Fruit fly (Drosophila melanogaster) whole organism, embryonic: Measurements from ENCODE around the gene alpha4GT2.

Experiments used
- CG11093 ChIP-seq: fragments of 200-800 bp; sonication (Bioruptor generic); IDR thresholded peaks from 3 replicates; pipeline ENCODE4 v1.3.6; 2022; ENCODE audit warnings: missing biosample characterization, missing genetic modification characterization
- CG11398 ChIP-seq: fragments of 200-800 bp; sonication (Bioruptor generic); optimal IDR thresholded peaks from 2 replicates; lab custom pipeline; 2016; ENCODE audit warnings: missing biosample characterization, missing genetic modification characterization
- CG11560 ChIP-seq: fragments of 200-800 bp; sonication (Bioruptor generic); IDR thresholded peaks from 3 replicates; pipeline ENCODE4 v1.3.6; 2022; ENCODE audit warnings: missing biosample characterization, missing genetic modification characterization
- CG1602 ChIP-seq: fragments of 200-800 bp; sonication (Bioruptor generic); optimal IDR thresholded peaks from 3 replicates; lab custom pipeline; 2016; ENCODE audit warnings: missing biosample characterization, missing genetic modification characterization
- CG17612 ChIP-seq: fragments of 200-800 bp; sonication (Bioruptor generic); IDR thresholded peaks from 2 replicates; pipeline ENCODE4 v1.3.6; 2022; ENCODE audit warnings: missing biosample characterization, missing genetic modification characterization
- CG2202 ChIP-seq: fragments of 200-800 bp; sonication (Bioruptor generic); optimal IDR thresholded peaks from 2 replicates; lab custom pipeline; 2018; ENCODE audit warnings: missing biosample characterization, mild to moderate bottlenecking, missing genetic modification characterization
- CG3407 ChIP-seq: fragments of 200-800 bp; sonication (Bioruptor generic); optimal IDR thresholded peaks from 2 replicates; lab custom pipeline; 2018; ENCODE audit warnings: missing biosample characterization, mild to moderate bottlenecking, missing genetic modification characterization
- CG34422 ChIP-seq: fragments of 200-800 bp; sonication (Bioruptor generic); IDR thresholded peaks from 3 replicates; pipeline ENCODE4 v1.3.6; 2022; ENCODE audit warnings: missing biosample characterization, missing genetic modification characterization
- CG7357 ChIP-seq: fragments of 200-800 bp; sonication (Bioruptor generic); IDR thresholded peaks from 3 replicates; pipeline ENCODE4 v1.3.6; 2022; ENCODE audit warnings: missing biosample characterization, missing genetic modification characterization
- CG7372 ChIP-seq: fragments of 200-800 bp; sonication (Bioruptor generic); IDR thresholded peaks from 2 replicates; pipeline ENCODE4 v1.3.6; 2022; ENCODE audit warnings: missing biosample characterization, missing genetic modification characterization
- CG9797 ChIP-seq: fragments of 200-800 bp; sonication (Bioruptor generic); optimal IDR thresholded peaks from 3 replicates; lab custom pipeline; 2018; ENCODE audit warnings: missing biosample characterization, mild to moderate bottlenecking, missing genetic modification characterization
- CTCF ChIP-seq: fragments of 200-800 bp; sonication (Bioruptor generic); optimal IDR thresholded peaks from 2 replicates; lab custom pipeline; 2017; ENCODE audit warnings: missing biosample characterization, mild to moderate bottlenecking, missing genetic modification characterization, moderate library complexity
- Dip3 ChIP-seq: fragments of 200-800 bp; sonication (Bioruptor generic); optimal IDR thresholded peaks from 3 replicates; lab custom pipeline; 2016; ENCODE audit warnings: missing biosample characterization, missing genetic modification characterization
- Dp ChIP-seq: fragments of 200-800 bp; sonication (Bioruptor generic); optimal IDR thresholded peaks from 2 replicates; lab custom pipeline; 2018; ENCODE audit warnings: missing biosample characterization, mild to moderate bottlenecking, missing genetic modification characterization, moderate library complexity
- HLH3B ChIP-seq: fragments of 200-800 bp; sonication (Bioruptor generic); IDR thresholded peaks from 2 replicates; pipeline ENCODE4 v1.3.6; 2022; ENCODE audit warnings: missing biosample characterization, missing genetic modification characterization
- HLH54F ChIP-seq: fragments of 200-800 bp; sonication (Bioruptor generic); optimal IDR thresholded peaks from 3 replicates; lab custom pipeline; 2016; ENCODE audit warnings: missing biosample characterization, missing genetic modification characterization
- Hr3 ChIP-seq: fragments of 200-800 bp; sonication (Bioruptor generic); optimal IDR thresholded peaks from 3 replicates; lab custom pipeline; 2016; ENCODE audit warnings: missing biosample characterization, missing genetic modification characterization
- Kr ChIP-seq: fragments of 200-800 bp; sonication (Bioruptor generic); optimal IDR thresholded peaks from 2 replicates; lab custom pipeline; 2017; ENCODE audit warnings: missing biosample characterization, mild to moderate bottlenecking, missing genetic modification characterization
- Meics ChIP-seq: fragments of 200-800 bp; sonication (Bioruptor generic); optimal IDR thresholded peaks from 2 replicates; lab custom pipeline; 2017; ENCODE audit warnings: missing biosample characterization, mild to moderate bottlenecking, missing genetic modification characterization
- PHDP ChIP-seq: fragments of 200-800 bp; sonication (Bioruptor generic); optimal IDR thresholded peaks from 3 replicates; lab custom pipeline; 2018; ENCODE audit warnings: missing biosample characterization, mild to moderate bottlenecking, missing genetic modification characterization, moderate library complexity
- Rx ChIP-seq: fragments of 200-800 bp; sonication (Bioruptor generic); IDR thresholded peaks from 2 replicates; pipeline ENCODE4 v1.3.6; 2022; ENCODE audit warnings: missing biosample characterization, missing genetic modification characterization
- Trl ChIP-seq, 3 experiments: fragments of >200 bp in 2 of 3; fragments of 200-800 bp in 1 of 3; sonication (Bioruptor generic) in 1 of 3; optimal IDR thresholded peaks; 2 replicates in 1 of 3; 3 replicates in 2 of 3; lab custom pipeline; 2016 to 2017; ENCODE audit warnings: missing biosample characterization in 1 of 3, missing genetic modification characterization in 1 of 3
- Vsx1 ChIP-seq: fragments of 200-800 bp; sonication (Bioruptor generic); optimal IDR thresholded peaks from 2 replicates; lab custom pipeline; 2017; ENCODE audit warnings: missing biosample characterization, mild to moderate bottlenecking, missing genetic modification characterization, missing genetic modification reagents
- ato ChIP-seq: fragments of 200-800 bp; sonication (Bioruptor generic); IDR thresholded peaks from 2 replicates; pipeline ENCODE4 v1.3.6; 2022; ENCODE audit warnings: missing biosample characterization, missing genetic modification characterization; ENCODE audit not compliant: partially characterized antibody
- bbx ChIP-seq: fragments of 200-800 bp; sonication (Bioruptor generic); IDR thresholded peaks from 2 replicates; pipeline ENCODE4 v1.3.6; 2022; ENCODE audit warnings: missing biosample characterization, missing genetic modification characterization; ENCODE audit not compliant: partially characterized antibody
- bsh ChIP-seq, 2 experiments: fragments of 200-800 bp; sonication (Bioruptor generic); optimal IDR thresholded peaks; 2 replicates each; lab custom pipeline; 2017 to 2018; ENCODE audit warnings: mild to moderate bottlenecking in 2 of 2, missing biosample characterization in 2 of 2, missing genetic modification characterization in 2 of 2, moderate library complexity in 1 of 2
- chn ChIP-seq: fragments of 200-800 bp; sonication (Bioruptor generic); optimal IDR thresholded peaks from 2 replicates; lab custom pipeline; 2016; ENCODE audit warnings: missing biosample characterization, missing genetic modification characterization
- crp ChIP-seq, 2 experiments: fragments of 200-800 bp; sonication (Bioruptor generic); optimal IDR thresholded peaks; 2 replicates in 1 of 2; 3 replicates in 1 of 2; lab custom pipeline; 2017; ENCODE audit warnings: missing biosample characterization in 2 of 2, missing genetic modification characterization in 2 of 2, mild to moderate bottlenecking in 1 of 2, moderate library complexity in 1 of 2
- dm ChIP-seq: fragments of 200-800 bp; sonication (Bioruptor generic); optimal IDR thresholded peaks from 3 replicates; lab custom pipeline; 2016; ENCODE audit warnings: missing biosample characterization, missing genetic modification characterization
- dpn ChIP-seq, 2 experiments: fragments of 200-800 bp; sonication (Bioruptor generic); optimal IDR thresholded peaks; 3 replicates each; lab custom pipeline; 2016; ENCODE audit warnings: missing biosample characterization in 2 of 2, missing genetic modification characterization in 2 of 2
- eyg ChIP-seq: fragments of 200-800 bp; sonication (Bioruptor generic); optimal IDR thresholded peaks from 3 replicates; lab custom pipeline; 2016; ENCODE audit warnings: missing biosample characterization, missing genetic modification characterization
- gem ChIP-seq: fragments of 200-800 bp; sonication (Bioruptor generic); optimal IDR thresholded peaks from 2 replicates; lab custom pipeline; 2019; ENCODE audit warnings: missing biosample characterization, mild to moderate bottlenecking, missing genetic modification characterization, moderate library complexity
- insv ChIP-seq, 2 experiments: fragments of 200-800 bp; sonication (Bioruptor generic); optimal IDR thresholded peaks; 3 replicates each; lab custom pipeline; 2016 to 2018; ENCODE audit warnings: missing biosample characterization in 2 of 2, missing genetic modification characterization in 2 of 2
- jigr1 ChIP-seq: fragments of 200-800 bp; sonication (Bioruptor generic); IDR thresholded peaks from 3 replicates; pipeline ENCODE4 v1.3.6; 2022; ENCODE audit warnings: missing biosample characterization, missing genetic modification characterization
- kay ChIP-seq: fragments of 200-800 bp; sonication (Bioruptor generic); optimal IDR thresholded peaks from 2 replicates; lab custom pipeline; 2016; ENCODE audit warnings: missing biosample characterization, missing genetic modification characterization
- nau ChIP-seq: fragments of 200-800 bp; sonication (Bioruptor generic); optimal IDR thresholded peaks from 3 replicates; lab custom pipeline; 2017; ENCODE audit warnings: missing biosample characterization, mild to moderate bottlenecking, missing genetic modification characterization, missing genetic modification reagents
- nom ChIP-seq: fragments of 200-800 bp; sonication (Bioruptor generic); optimal IDR thresholded peaks from 2 replicates; lab custom pipeline; 2017; ENCODE audit warnings: missing biosample characterization, missing genetic modification characterization, mild to moderate bottlenecking, moderate library complexity, missing genetic modification reagents
- peb ChIP-seq: fragments of 200-800 bp; sonication (Bioruptor generic); IDR thresholded peaks from 2 replicates; pipeline ENCODE4 v1.3.6; 2022; ENCODE audit warnings: missing biosample characterization, missing genetic modification characterization
- pfk ChIP-seq: fragments of 200-800 bp; sonication (Bioruptor generic); optimal IDR thresholded peaks from 2 replicates; lab custom pipeline; 2018; ENCODE audit warnings: missing biosample characterization, mild to moderate bottlenecking, missing genetic modification characterization, moderate library complexity
- pum ChIP-seq: fragments of 200-800 bp; sonication (Bioruptor generic); optimal IDR thresholded peaks from 2 replicates; lab custom pipeline; 2016; ENCODE audit warnings: missing biosample characterization, missing genetic modification characterization
- salm ChIP-seq: fragments of 200-800 bp; sonication (Bioruptor generic); optimal IDR thresholded peaks from 2 replicates; lab custom pipeline; 2018; ENCODE audit warnings: missing biosample characterization, mild to moderate bottlenecking, missing genetic modification characterization
- schlank ChIP-seq: fragments of 200-800 bp; sonication (Bioruptor generic); optimal IDR thresholded peaks from 2 replicates; lab custom pipeline; 2018; ENCODE audit warnings: missing biosample characterization, mild to moderate bottlenecking, missing genetic modification characterization
- sima ChIP-seq: fragments of 200-800 bp; sonication (Bioruptor generic); optimal IDR thresholded peaks from 2 replicates; lab custom pipeline; 2016; ENCODE audit warnings: missing biosample characterization, missing genetic modification characterization
- slou ChIP-seq: fragments of 200-800 bp; sonication (Bioruptor generic); optimal IDR thresholded peaks from 3 replicates; lab custom pipeline; 2016; ENCODE audit warnings: missing biosample characterization, missing genetic modification characterization
- trh ChIP-seq: fragments of 200-800 bp; sonication (Bioruptor generic); optimal IDR thresholded peaks from 2 replicates; lab custom pipeline; 2016; ENCODE audit warnings: missing biosample characterization, missing genetic modification characterization
- tx ChIP-seq: fragments of 200-800 bp; sonication (Bioruptor generic); optimal IDR thresholded peaks from 2 replicates; lab custom pipeline; 2016; ENCODE audit warnings: missing biosample characterization, missing genetic modification characterization
- unc-4 ChIP-seq: fragments of 200-800 bp; sonication (Bioruptor generic); IDR thresholded peaks from 2 replicates; pipeline ENCODE4 v1.3.6; 2022; ENCODE audit warnings: missing biosample characterization, missing genetic modification characterization; ENCODE audit not compliant: partially characterized antibody
- vvl ChIP-seq: fragments of 200-800 bp; sonication (Bioruptor generic); IDR thresholded peaks from 2 replicates; pipeline ENCODE4 v1.3.6; 2022; ENCODE audit warnings: missing biosample characterization, missing genetic modification characterization
- zen2 ChIP-seq: fragments of 200-800 bp; sonication (Bioruptor generic); IDR thresholded peaks from 3 replicates; pipeline ENCODE4 v1.3.6; 2022; ENCODE audit warnings: missing biosample characterization, missing genetic modification characterization; ENCODE audit not compliant: partially characterized antibody

The alpha4GT2 gene

DNA sequence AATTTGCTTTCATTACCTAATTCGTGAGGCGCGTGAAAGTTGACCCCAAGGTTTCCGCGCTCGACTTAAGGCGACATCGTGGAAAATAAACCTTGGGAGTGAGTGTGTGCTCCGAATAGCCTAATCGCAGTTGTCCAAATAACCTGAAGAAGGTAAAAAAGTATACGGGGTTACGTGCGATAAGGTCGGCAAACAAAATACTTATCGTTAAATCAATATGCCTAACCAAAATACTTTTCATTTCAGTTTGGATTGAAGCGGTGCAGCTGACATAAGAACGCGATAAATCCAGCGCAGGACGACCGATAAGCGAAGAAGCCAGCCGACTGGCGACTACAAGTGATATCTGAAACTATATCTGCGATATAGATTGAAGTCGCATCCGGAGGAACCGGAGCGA is 53.1 kb downstream of the alpha4GT2 start (continued):
- peak; percentile 30 for TF ChIP-seq CG11398 (GFP tag; lab: Kevin White, UChicago)
- TF ChIP-seq CG7357: no peak
- no peak for TF ChIP-seq Meics (GFP tag; lab: Kevin White, UChicago)
- TF ChIP-seq CG11560: no peak
- no peak for TF ChIP-seq peb (GFP tag; lab: Robert Waterston, UW)
- TF ChIP-seq CG11093 (GFP tag; lab: Robert Waterston, UW): no peak
- no peak for TF ChIP-seq Trl (optimal IDR thresholded peaks at IDR 0.05; lab: Kevin White, UChicago)
- TF ChIP-seq Trl (GFP tag; optimal IDR thresholded peaks at IDR 0.05; lab: Kevin White, UChicago): peak; percentile 39
- TF ChIP-seq CG17612 (GFP tag; lab: Robert Waterston, UW): no peak
- no peak for TF ChIP-seq jigr1 (GFP tag; lab: Robert Waterston, UW)
- TF ChIP-seq Vsx1 (GFP tag; lab: Kevin White, UChicago): peak; percentile 56
- TF ChIP-seq gem: peak; percentile 31
- TF ChIP-seq pfk (GFP tag; lab: Kevin White, UChicago): peak; percentile 24
- no peak for TF ChIP-seq CG7372 (GFP tag; lab: Robert Waterston, UW)
- TF ChIP-seq pum: no peak
- TF ChIP-seq unc-4 (GFP tag; lab: Robert Waterston, UW): no peak
- TF ChIP-seq chn: no peak
- no peak for TF ChIP-seq CG1602 (GFP tag; lab: Kevin White, UChicago)
- TF ChIP-seq trh (GFP tag; lab: Kevin White, UChicago): no peak
- TF ChIP-seq CTCF (GFP tag; lab: Kevin White, UChicago): no peak
- TF ChIP-seq eyg: no peak
- TF ChIP-seq salm (tag; lab: Kevin White, UChicago): peak; percentile 58
- no peak for TF ChIP-seq Dp (GFP tag; lab: Kevin White, UChicago)
- TF ChIP-seq HLH3B (GFP tag; lab: Robert Waterston, UW): peak; percentile 38; the same call in 1 of the 2 replicates
- peak; percentile 21 for TF ChIP-seq PHDP

DNA sequence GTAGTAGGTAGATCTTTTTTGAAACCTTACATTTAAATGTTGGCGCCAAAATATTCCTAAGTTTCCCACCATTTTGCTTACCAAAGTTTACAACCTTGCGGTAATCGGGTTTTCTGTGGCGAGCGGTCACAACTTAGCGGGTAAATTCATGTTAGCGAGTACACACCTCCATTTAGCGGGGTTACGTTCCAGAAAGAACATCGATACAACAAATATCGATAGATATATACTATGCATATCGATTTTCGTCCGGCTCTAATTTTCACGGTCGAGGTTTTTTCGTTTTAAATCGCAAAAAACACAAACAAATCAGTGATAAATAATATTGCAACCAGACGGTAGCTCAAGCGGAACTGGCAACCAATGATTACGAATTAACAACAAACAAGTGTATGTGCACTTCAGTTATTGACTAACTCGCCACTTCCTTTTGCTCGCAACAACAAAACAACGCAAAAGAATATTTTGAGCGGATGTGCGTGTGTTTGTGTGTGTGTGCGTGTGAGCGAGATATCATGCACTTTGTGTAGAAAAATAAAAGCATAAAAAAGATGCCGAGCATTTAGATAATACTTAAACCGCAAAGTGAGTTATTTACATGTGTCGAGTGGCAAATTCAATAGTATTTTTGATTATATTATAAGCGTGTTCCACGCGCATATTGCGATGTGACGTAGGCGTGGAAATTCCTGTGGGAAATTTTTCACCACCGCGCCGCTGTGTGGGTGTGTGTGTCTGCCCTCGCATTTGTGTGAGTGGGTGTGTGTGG is 56.5 kb downstream of the alpha4GT2 start, which contains the start of gene Lnk:
Gene Lnk (plus strand): TSS at position 236 of the 769 bp plus-strand sequence.
- TF ChIP-seq ato (GFP tag; lab: Robert Waterston, UW): peak; percentile 88
- no peak for TF ChIP-seq CG3407 (GFP tag; lab: Kevin White, UChicago)
- TF ChIP-seq CG9797 (GFP tag; lab: Kevin White, UChicago): peak; percentile 79
- no peak for TF ChIP-seq Kr (GFP tag; lab: Kevin White, UChicago)
- TF ChIP-seq schlank (tag; lab: Kevin White, UChicago): no peak
- TF ChIP-seq tx (GFP tag; lab: Kevin White, UChicago): no peak
- TF ChIP-seq insv (GFP tag; optimal IDR thresholded peaks at IDR 0.05; lab: Kevin White, UChicago): peak in 1 of 2 experiments; percentile 71
- peak in 1 of 2 experiments; percentile 71 for TF ChIP-seq bsh (GFP tag; optimal IDR thresholded peaks at IDR 0.05; lab: Kevin White, UChicago)
- no peak for TF ChIP-seq CG34422 (GFP tag; lab: Robert Waterston, UW)
- peak; percentile 43 for TF ChIP-seq nau (GFP tag; lab: Kevin White, UChicago)
- no peak for TF ChIP-seq Hr3 (GFP tag; lab: Kevin White, UChicago)
- peak; percentile 0 for TF ChIP-seq HLH54F (GFP tag; lab: Kevin White, UChicago)
- no peak for TF ChIP-seq Vsx1 (GFP tag; lab: Kevin White, UChicago)
- no peak for TF ChIP-seq slou
- peak; percentile 95 for TF ChIP-seq bbx (GFP tag; lab: Robert Waterston, UW)
- peak; percentile 10 to 33 for TF ChIP-seq dpn (GFP tag; optimal IDR thresholded peaks at IDR 0.05; lab: Kevin White, UChicago)
- peak; percentile 76 for TF ChIP-seq nom (GFP tag; lab: Kevin White, UChicago)
- TF ChIP-seq CG2202 (tag; lab: Kevin White, UChicago): no peak
- no peak for TF ChIP-seq Dip3 (GFP tag; lab: Kevin White, UChicago)
- no peak for TF ChIP-seq crp (GFP tag; optimal IDR thresholded peaks at IDR 0.05; lab: Kevin White, UChicago)
- TF ChIP-seq vvl (GFP tag; lab: Robert Waterston, UW): no peak; the same call in 1 of the 2 replicates
- no peak for TF ChIP-seq sima (GFP tag; lab: Kevin White, UChicago)
- TF ChIP-seq zen2 (GFP tag; lab: Robert Waterston, UW): no peak; the same call in 2 of the 3 replicates
- TF ChIP-seq dm (GFP tag; lab: Kevin White, UChicago): no peak
- no peak for TF ChIP-seq CG11560
- TF ChIP-seq Rx (GFP tag; lab: Robert Waterston, UW): no peak
- no peak for TF ChIP-seq gem
- TF ChIP-seq kay (GFP tag; lab: Kevin White, UChicago): no peak
